Worm (Caenorhabditis elegans): Measurements from ENCODE around the gene Y44A6D.6.

Y44A6D.6 gene

ce11 chrV:20776761-20777160, 30.4 kb upstream of the Y44A6D.6 start (continued):
- TF ChIP-seq ztf-22 (GFP tag; optimal IDR thresholded peaks at IDR 0.05) (peak; percentile 15), madf-10 (tag; optimal IDR thresholded peaks at IDR 0.05) (peak; percentile 99), F55B11.4 (tag; optimal IDR thresholded peaks at IDR 0.05; ENCODE audit: borderline replicate concordance, insufficient read depth) (no peak), egl-18 (GFP tag; IDR thresholded peaks at IDR 0.05) (no peak)

DNA sequence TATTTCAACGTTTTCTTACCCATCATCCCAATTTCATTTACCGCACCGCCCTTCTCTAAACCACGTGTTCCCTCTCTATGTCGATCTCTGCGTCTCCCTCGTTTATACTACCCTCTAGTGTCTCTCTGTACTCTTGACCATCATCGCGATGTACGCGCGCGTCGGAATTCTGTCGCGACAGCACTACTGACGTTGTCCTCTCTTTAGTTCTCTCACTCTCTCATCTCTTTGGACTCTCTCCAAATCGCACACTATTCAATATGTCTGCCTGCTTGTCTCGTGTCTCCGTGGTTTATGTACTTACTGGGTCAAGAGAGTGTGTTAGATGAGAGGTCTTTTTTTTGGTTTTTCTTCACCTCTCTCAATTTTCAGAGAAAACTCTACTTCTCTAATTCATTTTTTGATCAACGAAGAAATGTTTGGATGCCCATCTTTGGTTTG, 28.9 kb upstream of the Y44A6D.6 start:
- TF ChIP-seq zim-3 (tag; optimal IDR thresholded peaks at IDR 0.05) (no peak), him-1 (tag; optimal IDR thresholded peaks at IDR 0.05) (no peak), ceh-27 (GFP tag; optimal IDR thresholded peaks at IDR 0.05) (peak; percentile 98), fkh-3 (tag; optimal IDR thresholded peaks at IDR 0.05) (peak; percentile 19), ceh-79 (tag; optimal IDR thresholded peaks at IDR 0.05) (no peak), ztf-18 (tag; optimal IDR thresholded peaks at IDR 0.05) (peak; percentile 53), ama-1 (optimal IDR thresholded peaks at IDR 0.05) (no peak), ama-1 (GFP tag; optimal IDR thresholded peaks at IDR 0.05) (no peak), ets-4 (GFP tag; optimal IDR thresholded peaks at IDR 0.05) (peak; percentile 59), hsf-1 (GFP tag; IDR thresholded peaks at IDR 0.05) (no peak), let-526 (GFP tag; IDR thresholded peaks at IDR 0.05) (peak; percentile 87), lir-1 (GFP tag; conservative IDR thresholded peaks at IDR 0.05) (peak; percentile 85), T26A5.8 (tag; optimal IDR thresholded peaks at IDR 0.05) (no peak), attf-5 (GFP tag; optimal IDR thresholded peaks at IDR 0.05) (peak; percentile 78), C06A6.2 (GFP tag; conservative IDR thresholded peaks at IDR 0.05) (peak; percentile 88), rcor-1 (GFP tag; IDR thresholded peaks at IDR 0.05) (peak; percentile 74), Y79H2A.3 (GFP tag; conservative IDR thresholded peaks at IDR 0.05) (no peak), efl-1 (GFP tag; optimal IDR thresholded peaks at IDR 0.05) (no peak), ztf-3 (GFP tag; optimal IDR thresholded peaks at IDR 0.05) (peak; percentile 11), egl-44 (GFP tag; IDR thresholded peaks at IDR 0.05) (peak; percentile 78; the same call in 1 of the 2 replicates), rpc-1 (optimal IDR thresholded peaks at IDR 0.05) (no peak), rpc-1 (tag; optimal IDR thresholded peaks at IDR 0.05) (no peak), zfh-2 (GFP tag; conservative IDR thresholded peaks at IDR 0.05) (no peak; the same call in 1 of the 2 replicates), dox-1 (GFP tag; IDR thresholded peaks at IDR 0.05) (peak; percentile 82), lin-35 (GFP tag; optimal IDR thresholded peaks at IDR 0.05) (peak in 1 of 3 experiments; percentile 87), Y56A3A.18 (GFP tag; IDR thresholded peaks at IDR 0.05) (peak; percentile 64; the same call in 1 of the 2 replicates), F39B2.1 (GFP tag; IDR thresholded peaks at IDR 0.05) (no peak), nfya-2 (GFP tag; IDR thresholded peaks at IDR 0.05) (no peak), ztf-6 (GFP tag; IDR thresholded peaks at IDR 0.05) (0 out of 2 replicates have a peak, but pooled peaks have one; percentile 64), sptf-2 (GFP tag; optimal IDR thresholded peaks at IDR 0.05) (no peak), ceh-100 (GFP tag; IDR thresholded peaks at IDR 0.05) (peak; percentile 42; the same call in 1 of the 2 replicates), lin-40 (tag; optimal IDR thresholded peaks at IDR 0.05) (peak; percentile 96), F57A8.1 (GFP tag; optimal IDR thresholded peaks at IDR 0.05) (no peak), gei-17 (GFP tag; optimal IDR thresholded peaks at IDR 0.05) (peak; percentile 78), dpl-1 (GFP tag; optimal IDR thresholded peaks at IDR 0.05) (no peak), attf-3 (GFP tag; conservative IDR thresholded peaks at IDR 0.05) (no peak), hlh-12 (tag; optimal IDR thresholded peaks at IDR 0.05) (no peak), nhr-80 (tag; optimal IDR thresholded peaks at IDR 0.05) (peak; percentile 79), T07F8.4 (tag; optimal IDR thresholded peaks at IDR 0.05) (no peak), madf-6 (GFP tag; IDR thresholded peaks at IDR 0.05) (0 out of 2 replicates have a peak, but pooled peaks have one; percentile 16), Y67H2A.10 (GFP tag; conservative IDR thresholded peaks at IDR 0.05) (peak; percentile 37; the same call in 1 of the 2 replicates), F23B12.7 (tag; optimal IDR thresholded peaks at IDR 0.05; ENCODE audit: insufficient read depth) (no peak), let-607 (tag; optimal IDR thresholded peaks at IDR 0.05) (peak; percentile 85 to 91), die-1 (tag; optimal IDR thresholded peaks at IDR 0.05) (peak; percentile 37)

Measured in whole organism, young adult.